Worm (Caenorhabditis elegans) whole organism, young adult: ENCODE data around the gene let-756.

Experiments used
- hlh-12 ChIP-seq: sonication (generic microtip); optimal IDR thresholded peaks from 2 replicates; lab custom pipeline; 2016; ENCODE audit warnings: missing genetic modification characterization, missing compliant biosample characterization
- snpc-3.4 ChIP-seq: sonication (generic microtip); optimal IDR thresholded peaks from 2 replicates; lab custom pipeline; 2017; ENCODE audit warnings: missing genetic modification characterization, mild to moderate bottlenecking, missing compliant biosample characterization, antibody characterized with exemption, moderate library complexity, missing genotype, missing genetic modification reagents
- unc-62 ChIP-seq: fragments of 150-350 bp; optimal IDR thresholded peaks from 2 replicates; lab custom pipeline; 2014; ENCODE audit warnings: missing biosample characterization, missing genetic modification reagents, missing genetic modification characterization

DNA sequence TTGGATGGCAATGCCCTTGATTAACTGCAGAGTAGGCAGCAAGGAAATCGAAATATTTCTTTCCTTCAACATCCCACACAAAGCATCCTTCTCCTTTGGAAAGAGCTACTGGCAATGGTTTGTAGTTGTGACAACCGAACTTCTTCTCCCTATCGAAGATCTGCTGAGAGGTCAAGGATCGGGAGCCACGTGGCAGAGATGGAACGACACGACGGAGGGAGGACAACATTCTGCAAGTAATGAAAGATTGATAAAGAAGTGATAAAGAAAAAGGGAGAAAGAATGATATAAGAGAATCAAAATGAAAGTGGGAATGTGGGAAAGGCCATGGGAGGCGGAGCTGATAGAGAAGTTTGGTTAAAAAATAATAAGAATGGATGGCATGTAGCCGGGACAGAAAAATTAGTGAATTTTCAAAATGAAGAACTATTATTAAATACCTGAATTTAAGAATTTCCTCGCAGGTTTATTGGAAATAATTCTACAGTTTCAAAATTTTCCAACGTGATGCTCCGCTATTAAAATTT is 11.2 kb upstream of the let-756 start, which contains the start of gene oatr-1:
- TF ChIP-seq hlh-12 (tag; lab: Kevin White, UChicago) (no peak), unc-62 (GFP tag; lab: Kevin White, UChicago) (no peak), snpc-3.4 (no peak)
